Worm (Caenorhabditis elegans) whole organism, late embryonic: ENCODE results near the gene R12C12.10.

Experiments
- C08G9.2 ChIP-seq: sonication (generic microtip); optimal IDR thresholded peaks from 2 replicates; lab custom pipeline; 2016; ENCODE audit warnings: mild to moderate bottlenecking, missing genetic modification characterization, moderate library complexity, missing compliant biosample characterization
- C38D4.7 ChIP-seq: fragments of 200-800 bp; sonication (Bioruptor generic); optimal IDR thresholded peaks from 2 replicates; lab custom pipeline; 2018; ENCODE audit warnings: mild to moderate bottlenecking, missing genetic modification characterization, moderate library complexity, missing compliant biosample characterization
- F13H6.1 ChIP-seq: sonication (generic microtip); optimal IDR thresholded peaks from 2 replicates; lab custom pipeline; 2016; ENCODE audit warnings: missing genetic modification characterization, missing compliant biosample characterization
- K02D7.2 ChIP-seq: sonication (generic microtip); optimal IDR thresholded peaks from 2 replicates; lab custom pipeline; 2017; ENCODE audit warnings: mild to moderate bottlenecking, missing genetic modification characterization, missing compliant biosample characterization
- Y22D7AL.16 ChIP-seq: sonication (generic microtip); optimal IDR thresholded peaks from 2 replicates; lab custom pipeline; 2016; ENCODE audit warnings: missing genetic modification characterization, missing compliant biosample characterization
- ahr-1 ChIP-seq: sonication (generic microtip); optimal IDR thresholded peaks from 2 replicates; lab custom pipeline; 2016; ENCODE audit warnings: missing genetic modification characterization, missing compliant biosample characterization
- ceh-14 ChIP-seq: sonication (generic microtip); optimal IDR thresholded peaks from 2 replicates; lab custom pipeline; 2016; ENCODE audit warnings: missing genotype, missing genetic modification characterization, missing compliant biosample characterization
- ceh-18 ChIP-seq: sonication (generic microtip); optimal IDR thresholded peaks from 2 replicates; lab custom pipeline; 2016; ENCODE audit warnings: missing genetic modification characterization, missing compliant biosample characterization
- ceh-19 ChIP-seq: fragments of 200-800 bp; sonication (Bioruptor generic); optimal IDR thresholded peaks from 2 replicates; lab custom pipeline; 2018; ENCODE audit warnings: mild to moderate bottlenecking, missing genetic modification characterization, missing compliant biosample characterization
- ceh-2 ChIP-seq: sonication (generic microtip); optimal IDR thresholded peaks from 2 replicates; lab custom pipeline; 2016; ENCODE audit warnings: missing genotype, missing genetic modification characterization, missing compliant biosample characterization
- ceh-22 ChIP-seq: sonication (generic microtip); optimal IDR thresholded peaks from 2 replicates; lab custom pipeline; 2017; ENCODE audit warnings: missing biosample characterization, missing genetic modification characterization
- ceh-24 ChIP-seq: sonication (generic microtip); optimal IDR thresholded peaks from 2 replicates; lab custom pipeline; 2016; ENCODE audit warnings: mild to moderate bottlenecking, missing genetic modification characterization, missing compliant biosample characterization
- ceh-30 ChIP-seq: fragments of 150-350 bp; optimal IDR thresholded peaks from 2 replicates; lab custom pipeline; 2014; ENCODE audit warnings: missing biosample characterization, missing genetic modification characterization
- ceh-31 ChIP-seq: sonication (generic microtip); optimal IDR thresholded peaks from 2 replicates; lab custom pipeline; 2016; ENCODE audit warnings: missing genetic modification characterization, missing compliant biosample characterization
- ceh-34 ChIP-seq: sonication (generic microtip); optimal IDR thresholded peaks from 2 replicates; lab custom pipeline; 2016; ENCODE audit warnings: mild to moderate bottlenecking, missing genetic modification characterization, missing compliant biosample characterization
- ceh-45 ChIP-seq: fragments of 200-800 bp; sonication (Bioruptor generic); IDR thresholded peaks from 2 replicates; pipeline ENCODE4 v1.3.6; 2022; ENCODE audit warnings: missing genetic modification reagents, missing genetic modification characterization, missing compliant biosample characterization
- ceh-48 ChIP-seq: sonication (generic microtip); optimal IDR thresholded peaks from 2 replicates; lab custom pipeline; 2016; ENCODE audit warnings: missing genetic modification characterization, inconsistent platforms, missing compliant biosample characterization
- dmd-4 ChIP-seq: sonication (generic microtip); optimal IDR thresholded peaks from 2 replicates; lab custom pipeline; 2016; ENCODE audit warnings: borderline replicate concordance, missing genetic modification characterization, missing compliant biosample characterization
- dve-1 ChIP-seq: sonication (generic microtip); optimal IDR thresholded peaks from 2 replicates; lab custom pipeline; 2017; ENCODE audit warnings: antibody characterized with exemption, mild to moderate bottlenecking, missing genetic modification characterization, missing compliant biosample characterization
- elt-2 ChIP-seq: sonication (generic microtip); optimal IDR thresholded peaks from 2 replicates; lab custom pipeline; 2016; ENCODE audit warnings: missing genetic modification reagents, missing genetic modification characterization, missing compliant biosample characterization
- eyg-1 ChIP-seq: sonication (generic microtip); optimal IDR thresholded peaks from 2 replicates; lab custom pipeline; 2016; ENCODE audit warnings: missing genotype, missing genetic modification characterization, missing compliant biosample characterization
- fax-1 ChIP-seq: sonication (generic microtip); optimal IDR thresholded peaks from 2 replicates; lab custom pipeline; 2016; ENCODE audit warnings: missing genotype, missing genetic modification characterization, missing compliant biosample characterization
- fkh-10 ChIP-seq: fragments of 150-350 bp; optimal IDR thresholded peaks from 2 replicates; lab custom pipeline; 2014; ENCODE audit warnings: missing biosample characterization, missing genetic modification reagents, missing genetic modification characterization
- fkh-6 ChIP-seq: sonication (generic microtip); optimal IDR thresholded peaks from 2 replicates; lab custom pipeline; 2016; ENCODE audit warnings: missing genetic modification characterization, missing compliant biosample characterization
- gmeb-2 ChIP-seq: sonication (generic microtip); optimal IDR thresholded peaks from 2 replicates; lab custom pipeline; 2016; ENCODE audit warnings: missing genetic modification characterization, inconsistent platforms, missing compliant biosample characterization
- hlh-13 ChIP-seq: fragments of 200-800 bp; sonication (Bioruptor generic); optimal IDR thresholded peaks from 2 replicates; lab custom pipeline; 2018; ENCODE audit warnings: mild to moderate bottlenecking, missing genetic modification characterization, missing compliant biosample characterization
- hlh-15 ChIP-seq: sonication (generic microtip); optimal IDR thresholded peaks from 2 replicates; lab custom pipeline; 2016; ENCODE audit warnings: missing genetic modification characterization, missing compliant biosample characterization
- hlh-30 ChIP-seq: sonication (generic microtip); optimal IDR thresholded peaks from 2 replicates; lab custom pipeline; 2017; ENCODE audit warnings: antibody characterized with exemption, missing genetic modification characterization, missing compliant biosample characterization; ENCODE audit not compliant: insufficient read depth
- hlh-6 ChIP-seq: sonication (generic microtip); optimal IDR thresholded peaks from 2 replicates; lab custom pipeline; 2016; ENCODE audit warnings: missing genotype, missing genetic modification characterization, missing compliant biosample characterization
- hlh-8 ChIP-seq: sonication (generic microtip); optimal IDR thresholded peaks from 2 replicates; lab custom pipeline; 2016; ENCODE audit warnings: missing genotype, missing genetic modification characterization, missing compliant biosample characterization
- lim-6 ChIP-seq: sonication (generic microtip); optimal IDR thresholded peaks from 2 replicates; lab custom pipeline; 2016; ENCODE audit warnings: missing genetic modification characterization, missing compliant biosample characterization
- lin-11 ChIP-seq: fragments of 200-800 bp; sonication (Bioruptor generic); optimal IDR thresholded peaks from 2 replicates; lab custom pipeline; 2018; ENCODE audit warnings: mild to moderate bottlenecking, missing genetic modification characterization, missing compliant biosample characterization
- nfya-1 ChIP-seq: sonication (generic microtip); optimal IDR thresholded peaks from 2 replicates; lab custom pipeline; 2017; ENCODE audit warnings: missing genetic modification characterization, mild to moderate bottlenecking, missing compliant biosample characterization, antibody characterized with exemption, moderate library complexity
- nhr-232 ChIP-seq: sonication (generic microtip); optimal IDR thresholded peaks from 2 replicates; lab custom pipeline; 2016; ENCODE audit warnings: missing genetic modification characterization, missing compliant biosample characterization
- npax-4 ChIP-seq: sonication (generic microtip); optimal IDR thresholded peaks from 2 replicates; lab custom pipeline; 2016; ENCODE audit warnings: missing genetic modification characterization, missing compliant biosample characterization
- odd-2 ChIP-seq: sonication (generic microtip); optimal IDR thresholded peaks from 2 replicates; lab custom pipeline; 2017; ENCODE audit warnings: antibody characterized with exemption, mild to moderate bottlenecking, missing genetic modification characterization, missing compliant biosample characterization
- pha-4 ChIP-seq: fragments of 150-350 bp; optimal IDR thresholded peaks from 2 replicates; lab custom pipeline; 2018; ENCODE audit warnings: missing biosample characterization, missing genetic modification reagents, missing genetic modification characterization
- pqm-1 ChIP-seq: sonication (generic microtip); optimal IDR thresholded peaks from 2 replicates; lab custom pipeline; 2016; ENCODE audit warnings: missing genetic modification characterization, missing compliant biosample characterization
- pros-1 ChIP-seq: fragments of 150-350 bp; optimal IDR thresholded peaks from 2 replicates; lab custom pipeline; 2014; ENCODE audit warnings: missing biosample characterization, missing genetic modification reagents, missing genetic modification characterization
- ref-2 ChIP-seq: sonication (generic microtip); optimal IDR thresholded peaks from 2 replicates; lab custom pipeline; 2016; ENCODE audit warnings: missing genetic modification characterization, missing compliant biosample characterization
- rnt-1 ChIP-seq: sonication (generic microtip); optimal IDR thresholded peaks from 2 replicates; lab custom pipeline; 2016; ENCODE audit warnings: missing genetic modification characterization, missing compliant biosample characterization
- sdc-2 ChIP-seq: sonication (generic microtip); optimal IDR thresholded peaks from 2 replicates; lab custom pipeline; 2016; ENCODE audit warnings: missing genotype, missing genetic modification characterization, missing compliant biosample characterization
- sox-2 ChIP-seq: fragments of 200-800 bp; sonication (Bioruptor generic); IDR thresholded peaks from 2 replicates; pipeline ENCODE4 v1.3.6; 2022; ENCODE audit warnings: missing genetic modification reagents, missing genetic modification characterization, missing compliant biosample characterization
- tbx-2 ChIP-seq: sonication (generic microtip); optimal IDR thresholded peaks from 2 replicates; lab custom pipeline; 2016; ENCODE audit warnings: missing genetic modification characterization, missing compliant biosample characterization
- ttx-3 ChIP-seq: sonication (generic microtip); optimal IDR thresholded peaks from 2 replicates; lab custom pipeline; 2016; ENCODE audit warnings: missing genetic modification reagents, missing genetic modification characterization, missing compliant biosample characterization
- unc-3 ChIP-seq, 2 experiments: fragments of 200-800 bp in 1 of 2; sonication (Bioruptor generic) in 1 of 2; sonication (generic microtip) in 1 of 2; conservative IDR thresholded peaks in 1 of 2; optimal IDR thresholded peaks in 1 of 2; 2 replicates each; pipeline versions ENCODE4 v1.3.6 to Lab custom; 2016 to 2022; ENCODE audit warnings: missing compliant biosample characterization in 2 of 2, missing genetic modification characterization in 2 of 2, missing genetic modification reagents in 1 of 2
- unc-42 ChIP-seq: sonication (generic microtip); optimal IDR thresholded peaks from 2 replicates; lab custom pipeline; 2016; ENCODE audit warnings: missing genotype, missing genetic modification characterization, missing compliant biosample characterization
- unc-55 ChIP-seq: sonication (generic microtip); optimal IDR thresholded peaks from 2 replicates; lab custom pipeline; 2017; ENCODE audit warnings: missing biosample characterization, missing genetic modification reagents, missing genetic modification characterization
- unc-86 ChIP-seq: sonication (generic microtip); optimal IDR thresholded peaks from 2 replicates; lab custom pipeline; 2016; ENCODE audit warnings: missing genetic modification characterization, missing compliant biosample characterization
- zip-5 ChIP-seq: sonication (generic microtip); optimal IDR thresholded peaks from 2 replicates; lab custom pipeline; 2016; ENCODE audit warnings: missing genetic modification characterization, missing compliant biosample characterization
- ztf-16 ChIP-seq: sonication (generic microtip); optimal IDR thresholded peaks from 2 replicates; lab custom pipeline; 2017; ENCODE audit warnings: missing genetic modification characterization, missing compliant biosample characterization

The R12C12.10 gene

DNA sequence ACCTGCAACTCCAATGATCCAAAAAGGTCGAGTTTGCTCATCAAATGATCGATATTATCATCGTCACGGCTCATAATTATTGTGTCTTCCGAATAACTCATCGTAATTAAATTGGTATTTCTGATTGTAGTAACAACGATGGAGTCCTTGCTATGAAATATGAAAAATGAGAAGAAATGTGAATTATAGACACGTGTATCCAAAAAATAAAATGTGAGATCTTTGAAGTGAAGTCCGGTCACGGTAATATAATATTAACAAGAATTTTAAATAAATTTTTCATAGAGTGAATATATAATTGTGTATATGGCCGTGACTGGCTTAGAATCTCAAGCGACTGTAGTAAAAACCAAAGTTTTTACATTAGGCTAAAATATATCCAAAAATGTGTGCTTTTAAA is 24.0 kb upstream of the R12C12.10 start, which contains the start of gene H12I13.1:
TSS of gene H12I13.1 (minus strand) at position 101 of the 400 bp plus-strand sequence.
- TF ChIP-seq ceh-22 (tag; lab: Kevin White, UChicago): no peak
- TF ChIP-seq sdc-2 (tag; lab: Kevin White, UChicago): no peak
- TF ChIP-seq, all 69 proteins: peak for 0

DNA sequence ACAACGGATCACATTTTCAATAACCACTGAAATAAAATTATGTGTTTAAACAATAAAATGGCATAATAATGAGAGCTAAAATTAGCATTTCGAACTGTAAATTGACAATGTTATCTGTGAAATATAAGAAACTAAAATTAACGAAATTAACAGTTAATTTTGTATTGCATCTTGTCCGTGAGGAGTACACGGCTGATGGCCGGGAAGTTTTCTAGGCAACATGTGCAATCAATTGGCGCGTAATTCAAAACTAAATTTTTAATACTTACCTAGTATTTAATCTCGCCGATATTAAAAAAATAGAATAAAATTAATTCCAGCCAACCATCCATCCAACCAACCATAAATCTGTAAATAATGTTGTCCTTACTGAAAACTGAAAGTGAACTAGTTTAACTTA is 18.4 kb upstream of the R12C12.10 start:
- no peak for TF ChIP-seq ceh-45
- TF ChIP-seq K02D7.2 (tag; lab: Kevin White, UChicago): no peak
- TF ChIP-seq rnt-1 (tag; lab: Kevin White, UChicago): peak; percentile 56
- TF ChIP-seq fkh-10 (GFP tag; lab: Kevin White, UChicago): no peak
- peak; percentile 32 for TF ChIP-seq pqm-1 (tag; lab: Kevin White, UChicago)
- TF ChIP-seq ceh-48 (tag; lab: Kevin White, UChicago): no peak
- TF ChIP-seq nhr-232 (tag; lab: Kevin White, UChicago): no peak
- TF ChIP-seq hlh-6 (tag; lab: Kevin White, UChicago): no peak
- peak; percentile 93 for TF ChIP-seq hlh-8 (tag; lab: Kevin White, UChicago)
- no peak for TF ChIP-seq ceh-19
- no peak for TF ChIP-seq unc-3 (GFP tag; conservative IDR thresholded peaks at IDR 0.05; lab: Robert Waterston, UW)
- TF ChIP-seq unc-3 (tag; optimal IDR thresholded peaks at IDR 0.05; lab: Kevin White, UChicago): no peak
- no peak for TF ChIP-seq hlh-30 (tag; lab: Kevin White, UChicago)
- TF ChIP-seq gmeb-2 (tag; lab: Kevin White, UChicago): no peak
- TF ChIP-seq tbx-2 (tag; lab: Kevin White, UChicago): peak; percentile 89
- TF ChIP-seq dve-1 (tag; lab: Kevin White, UChicago): no peak
- TF ChIP-seq hlh-13 (GFP tag; lab: Kevin White, UChicago): no peak
- peak; percentile 78 for TF ChIP-seq zip-5 (tag; lab: Kevin White, UChicago)
- no peak for TF ChIP-seq ceh-24 (tag; lab: Kevin White, UChicago)
- no peak for TF ChIP-seq C38D4.7 (GFP tag; lab: Kevin White, UChicago)
- TF ChIP-seq fax-1 (tag; lab: Kevin White, UChicago): peak; percentile 63
- no peak for TF ChIP-seq lin-11 (tag; lab: Kevin White, UChicago)
- peak; percentile 24 for TF ChIP-seq F13H6.1 (tag; lab: Kevin White, UChicago)
- TF ChIP-seq npax-4 (tag; lab: Kevin White, UChicago): no peak
- TF ChIP-seq ceh-31 (tag; lab: Kevin White, UChicago): peak; percentile 92
- TF ChIP-seq fkh-6 (tag; lab: Kevin White, UChicago): peak; percentile 22
- peak; percentile 10 for TF ChIP-seq ceh-18 (tag; lab: Kevin White, UChicago)
- no peak for TF ChIP-seq pha-4
- peak; percentile 60 for TF ChIP-seq ceh-14 (tag; lab: Kevin White, UChicago)
- TF ChIP-seq nfya-1: no peak
- peak; percentile 6 for TF ChIP-seq eyg-1 (tag; lab: Kevin White, UChicago)
- peak; percentile 70 for TF ChIP-seq unc-42 (tag; lab: Kevin White, UChicago)
- TF ChIP-seq ztf-16 (tag; lab: Kevin White, UChicago): no peak
- no peak for TF ChIP-seq unc-86 (tag; lab: Kevin White, UChicago)
- TF ChIP-seq dmd-4 (tag; lab: Kevin White, UChicago): no peak
- TF ChIP-seq hlh-15 (tag; lab: Kevin White, UChicago): no peak
- peak; percentile 90 for TF ChIP-seq ceh-2 (tag; lab: Kevin White, UChicago)
- no peak for TF ChIP-seq unc-55 (GFP tag; lab: Kevin White, UChicago)
- peak; percentile 23 for TF ChIP-seq sdc-2 (tag; lab: Kevin White, UChicago)
- peak; percentile 43 for TF ChIP-seq ceh-34
- TF ChIP-seq sox-2 (GFP tag; lab: Robert Waterston, UW): no peak
- TF ChIP-seq Y22D7AL.16 (tag; lab: Kevin White, UChicago): no peak
- no peak for TF ChIP-seq ceh-30
- TF ChIP-seq pros-1 (tag; lab: Kevin White, UChicago): no peak
- TF ChIP-seq ttx-3 (tag; lab: Kevin White, UChicago): no peak
- TF ChIP-seq ahr-1 (tag; lab: Kevin White, UChicago): peak; percentile 30
- TF ChIP-seq lim-6 (tag; lab: Kevin White, UChicago): peak; percentile 38
- TF ChIP-seq C08G9.2 (tag; lab: Kevin White, UChicago): peak; percentile 94
- peak; percentile 72 for TF ChIP-seq ref-2
- no peak for TF ChIP-seq odd-2 (tag; lab: Kevin White, UChicago)
- TF ChIP-seq elt-2 (tag; lab: Kevin White, UChicago): peak; percentile 52
